Fruit fly (Drosophila melanogaster) whole organism, embryonic: ENCODE measurements around the gene CG14618.

Experiments
- CG11695 ChIP-seq: fragments of 200-800 bp; sonication (Bioruptor generic); IDR thresholded peaks from 3 replicates; pipeline ENCODE4 v1.3.6; 2022; ENCODE audit warnings: missing biosample characterization, missing genetic modification characterization
- YL-1 ChIP-seq: fragments of 200-800 bp; sonication (Bioruptor generic); optimal IDR thresholded peaks from 3 replicates; lab custom pipeline; 2017; ENCODE audit warnings: missing biosample characterization, mild to moderate bottlenecking, missing genetic modification characterization
- dysf ChIP-seq: fragments of 200-800 bp; sonication (Bioruptor generic); IDR thresholded peaks from 3 replicates; pipeline ENCODE4 v1.3.6; 2022; ENCODE audit warnings: missing biosample characterization, missing genetic modification characterization
- gcm ChIP-seq: fragments of 200-800 bp; sonication (Bioruptor generic); optimal IDR thresholded peaks from 2 replicates; lab custom pipeline; 2019; ENCODE audit warnings: missing biosample characterization, mild to moderate bottlenecking, missing genetic modification characterization, moderate library complexity
- lola ChIP-seq, 3 experiments: fragments of >200 bp in 2 of 3; fragments of 200-800 bp in 1 of 3; sonication (Bioruptor generic) in 1 of 3; optimal IDR thresholded peaks; 2 replicates each; lab custom pipeline; 2017 to 2019; ENCODE audit warnings: missing biosample characterization in 3 of 3, missing genetic modification characterization in 3 of 3, mild to moderate bottlenecking in 1 of 3, moderate library complexity in 1 of 3
- nerfin-1 ChIP-seq: fragments of 200-800 bp; sonication (Bioruptor generic); optimal IDR thresholded peaks from 3 replicates; lab custom pipeline; 2019; ENCODE audit warnings: missing biosample characterization, mild to moderate bottlenecking, missing genetic modification characterization, moderate library complexity
- pan ChIP-seq, 4 experiments: fragments of >200 bp in 3 of 4; fragments of 200-800 bp in 1 of 4; sonication (Bioruptor generic) in 1 of 4; optimal IDR thresholded peaks in 3 of 4; IDR thresholded peaks in 1 of 4; 2 replicates each; pipeline versions ENCODE4 v1.3.6 to Lab custom; 2017 to 2022; ENCODE audit warnings: missing biosample characterization in 2 of 4, missing genetic modification characterization in 2 of 4, mixed read lengths in 1 of 4
- pzg ChIP-seq: fragments of 200-800 bp; sonication (Bioruptor generic); optimal IDR thresholded peaks from 3 replicates; lab custom pipeline; 2018; ENCODE audit warnings: missing biosample characterization, mild to moderate bottlenecking, missing genetic modification characterization, moderate library complexity

DNA sequence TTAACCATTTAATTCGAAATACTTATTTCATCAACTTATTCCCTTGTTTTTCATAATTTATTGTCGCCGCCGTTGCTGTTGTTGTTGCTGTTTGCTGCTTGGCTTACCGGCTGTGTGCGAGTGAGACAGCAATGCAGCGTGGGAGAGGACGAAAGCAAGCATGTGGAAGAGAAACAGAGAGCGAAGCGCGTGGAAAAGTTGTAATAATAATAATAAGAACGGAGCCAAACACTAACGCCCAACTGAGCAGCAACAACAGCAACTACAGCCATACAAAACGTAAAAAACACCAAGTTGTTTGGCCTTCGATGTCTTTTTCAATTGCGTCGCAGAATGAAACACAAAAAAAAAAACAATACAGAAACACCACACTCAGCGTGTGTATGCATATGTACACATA is 7.6 kb downstream of the CG14618 start:
- TF ChIP-seq lola (GFP tag; optimal IDR thresholded peaks at IDR 0.05; lab: Kevin White, UChicago) (no peak), YL-1 (GFP tag; lab: Kevin White, UChicago) (peak; percentile 24), dysf (no peak), nerfin-1 (no peak), gcm (GFP tag; lab: Kevin White, UChicago) (no peak), pan (optimal IDR thresholded peaks at IDR 0.05; lab: Kevin White, UChicago) (no peak), pan (GFP tag; optimal IDR thresholded peaks at IDR 0.05 in 1 of 2, IDR thresholded peaks at IDR 0.05 in 1 of 2) (no peak), CG11695 (GFP tag; lab: Robert Waterston, UW) (no peak), pzg (GFP tag; lab: Kevin White, UChicago) (no peak)
